Fruit fly (Drosophila melanogaster) whole organism, embryonic: ENCODE measurements around the gene Pak.

Source experiments
- ATbp ChIP-seq: fragments of 200-800 bp; sonication (Bioruptor generic); optimal IDR thresholded peaks from 2 replicates; lab custom pipeline; 2017; ENCODE audit warnings: missing biosample characterization, mild to moderate bottlenecking, missing genetic modification characterization, missing genetic modification reagents
- CG10274 ChIP-seq: fragments of 200-800 bp; sonication (Bioruptor generic); optimal IDR thresholded peaks from 3 replicates; lab custom pipeline; 2017; ENCODE audit warnings: missing biosample characterization, mild to moderate bottlenecking, missing genetic modification characterization
- CG10366 ChIP-seq: fragments of 200-800 bp; sonication (Bioruptor generic); IDR thresholded peaks from 2 replicates; pipeline ENCODE4 v1.3.6; 2022; ENCODE audit warnings: missing biosample characterization, missing genetic modification characterization
- CG11398 ChIP-seq: fragments of 200-800 bp; sonication (Bioruptor generic); optimal IDR thresholded peaks from 2 replicates; lab custom pipeline; 2016; ENCODE audit warnings: missing biosample characterization, missing genetic modification characterization
- CG11456 ChIP-seq: fragments of 200-800 bp; sonication (Bioruptor generic); IDR thresholded peaks from 3 replicates; pipeline ENCODE4 v1.3.6; 2022; ENCODE audit warnings: missing biosample characterization, missing genetic modification characterization
- CG11504 ChIP-seq: fragments of 200-800 bp; sonication (Bioruptor generic); optimal IDR thresholded peaks from 3 replicates; lab custom pipeline; 2019; ENCODE audit warnings: missing biosample characterization, mild to moderate bottlenecking, missing genetic modification characterization, moderate library complexity
- CG1233 ChIP-seq: fragments of 200-800 bp; sonication (Bioruptor generic); optimal IDR thresholded peaks from 4 replicates; lab custom pipeline; 2018; ENCODE audit warnings: missing biosample characterization, mild to moderate bottlenecking, missing genetic modification characterization
- CG12942 ChIP-seq: fragments of 200-800 bp; sonication (Bioruptor generic); optimal IDR thresholded peaks from 3 replicates; lab custom pipeline; 2016; ENCODE audit warnings: missing biosample characterization, missing genetic modification characterization
- CG13424 ChIP-seq: fragments of 200-800 bp; sonication (Bioruptor generic); optimal IDR thresholded peaks from 2 replicates; lab custom pipeline; 2019; ENCODE audit warnings: missing biosample characterization, mild to moderate bottlenecking, missing genetic modification characterization, moderate library complexity
- CG13775 ChIP-seq: fragments of 200-800 bp; sonication (Bioruptor generic); optimal IDR thresholded peaks from 3 replicates; lab custom pipeline; 2017; ENCODE audit warnings: missing biosample characterization, mild to moderate bottlenecking, missing genetic modification characterization
- CG14014 ChIP-seq: fragments of 200-800 bp; sonication (Bioruptor generic); IDR thresholded peaks from 2 replicates; pipeline ENCODE4 v1.3.6; 2022; ENCODE audit warnings: missing biosample characterization, missing genetic modification characterization
- CG15514 ChIP-seq: fragments of 200-800 bp; sonication (Bioruptor generic); optimal IDR thresholded peaks from 3 replicates; lab custom pipeline; 2017; ENCODE audit warnings: missing biosample characterization, missing genetic modification characterization, mild to moderate bottlenecking, moderate library complexity, missing genetic modification reagents
- CG17359 ChIP-seq: fragments of 200-800 bp; sonication (Bioruptor generic); optimal IDR thresholded peaks from 3 replicates; lab custom pipeline; 2018; ENCODE audit warnings: missing biosample characterization, mild to moderate bottlenecking, missing genetic modification characterization, moderate library complexity
- CG17361 ChIP-seq: fragments of 200-800 bp; sonication (Bioruptor generic); IDR thresholded peaks from 3 replicates; pipeline ENCODE4 v1.3.6; 2022; ENCODE audit warnings: missing biosample characterization, missing genetic modification characterization
- CG17829 ChIP-seq: fragments of 200-800 bp; optimal IDR thresholded peaks from 2 replicates; lab custom pipeline; 2019; ENCODE audit warnings: missing biosample characterization, mild to moderate bottlenecking, missing genetic modification characterization, moderate library complexity
- CG2875 ChIP-seq: fragments of 200-800 bp; sonication (Bioruptor generic); optimal IDR thresholded peaks from 2 replicates; lab custom pipeline; 2017; ENCODE audit warnings: missing biosample characterization, mild to moderate bottlenecking, missing genetic modification characterization, missing genetic modification reagents
- CG33213 ChIP-seq: fragments of 200-800 bp; sonication (Bioruptor generic); optimal IDR thresholded peaks from 3 replicates; lab custom pipeline; 2016; ENCODE audit warnings: missing biosample characterization, missing genetic modification characterization
- CG33557 ChIP-seq: fragments of 200-800 bp; sonication (Bioruptor generic); optimal IDR thresholded peaks from 2 replicates; lab custom pipeline; 2019; ENCODE audit warnings: missing biosample characterization, mild to moderate bottlenecking, missing genetic modification characterization, moderate library complexity
- CG6791 ChIP-seq: fragments of 200-800 bp; sonication (Bioruptor generic); IDR thresholded peaks from 3 replicates; pipeline ENCODE4 v1.3.6; 2022; ENCODE audit warnings: missing biosample characterization, missing genetic modification characterization; ENCODE audit not compliant: partially characterized antibody
- CG8089 ChIP-seq: fragments of 200-800 bp; sonication (Bioruptor generic); optimal IDR thresholded peaks from 3 replicates; lab custom pipeline; 2016; ENCODE audit warnings: missing biosample characterization, missing genetic modification characterization
- Dll ChIP-seq: fragments of 200-800 bp; sonication (Bioruptor generic); IDR thresholded peaks from 4 replicates; pipeline ENCODE4 v1.3.6; 2022; ENCODE audit warnings: missing biosample characterization, missing genetic modification characterization; ENCODE audit not compliant: partially characterized antibody
- GATAe ChIP-seq: fragments of 200-800 bp; sonication (Bioruptor generic); conservative IDR thresholded peaks from 2 replicates; pipeline ENCODE4 v1.3.6; 2022; ENCODE audit warnings: missing biosample characterization, missing genetic modification characterization
- Hr3 ChIP-seq: fragments of 200-800 bp; sonication (Bioruptor generic); optimal IDR thresholded peaks from 3 replicates; lab custom pipeline; 2016; ENCODE audit warnings: missing biosample characterization, missing genetic modification characterization
- Hsf ChIP-seq: fragments of 200-800 bp; sonication (Bioruptor generic); optimal IDR thresholded peaks from 3 replicates; lab custom pipeline; 2016; ENCODE audit warnings: missing biosample characterization, missing genetic modification characterization
- Jarid2 ChIP-seq: fragments of 200-800 bp; sonication (Bioruptor generic); optimal IDR thresholded peaks from 3 replicates; lab custom pipeline; 2017; ENCODE audit warnings: mild to moderate bottlenecking, missing biosample characterization, missing genetic modification reagents, missing genetic modification characterization
- Nf-YB ChIP-seq: fragments of 200-800 bp; sonication (Bioruptor generic); optimal IDR thresholded peaks from 3 replicates; lab custom pipeline; 2019; ENCODE audit warnings: missing biosample characterization, mild to moderate bottlenecking, missing genetic modification characterization, moderate library complexity
- Rfx ChIP-seq: fragments of 200-800 bp; sonication (Bioruptor generic); IDR thresholded peaks from 2 replicates; pipeline ENCODE4 v1.3.6; 2022; ENCODE audit warnings: missing biosample characterization, missing genetic modification characterization
- Scr ChIP-seq: fragments of 200-800 bp; sonication (Bioruptor generic); IDR thresholded peaks from 2 replicates; pipeline ENCODE4 v1.3.6; 2022; ENCODE audit warnings: missing biosample characterization, missing genetic modification characterization; ENCODE audit not compliant: partially characterized antibody
- Spps ChIP-seq: fragments of 200-800 bp; sonication (Bioruptor generic); optimal IDR thresholded peaks from 2 replicates; lab custom pipeline; 2018; ENCODE audit warnings: missing biosample characterization, mild to moderate bottlenecking, missing genetic modification characterization
- Ssrp ChIP-seq: fragments of 200-800 bp; sonication (Bioruptor generic); optimal IDR thresholded peaks from 2 replicates; lab custom pipeline; 2018; ENCODE audit warnings: missing biosample characterization, mild to moderate bottlenecking, missing genetic modification characterization, moderate library complexity
- Stat92E ChIP-seq, 3 experiments: fragments of >200 bp in 2 of 3; fragments of 200-800 bp in 1 of 3; sonication (Bioruptor generic) in 1 of 3; optimal IDR thresholded peaks; 2 replicates each; lab custom pipeline; 2017 to 2019; ENCODE audit warnings: missing biosample characterization in 3 of 3, missing genetic modification characterization in 3 of 3, mild to moderate bottlenecking in 1 of 3, moderate library complexity in 1 of 3
- al ChIP-seq: fragments of 200-800 bp; sonication (Bioruptor generic); IDR thresholded peaks from 2 replicates; pipeline ENCODE4 v1.3.6; 2022; ENCODE audit warnings: missing biosample characterization, missing genetic modification characterization
- bbx ChIP-seq: fragments of 200-800 bp; sonication (Bioruptor generic); IDR thresholded peaks from 2 replicates; pipeline ENCODE4 v1.3.6; 2022; ENCODE audit warnings: missing biosample characterization, missing genetic modification characterization; ENCODE audit not compliant: partially characterized antibody
- crol ChIP-seq: fragments of 200-800 bp; sonication (Bioruptor generic); IDR thresholded peaks from 2 replicates; pipeline ENCODE4 v1.3.6; 2022; ENCODE audit warnings: missing biosample characterization, missing genetic modification characterization
- dmrt11E ChIP-seq: fragments of 200-800 bp; sonication (Bioruptor generic); optimal IDR thresholded peaks from 3 replicates; lab custom pipeline; 2018; ENCODE audit warnings: missing biosample characterization, mild to moderate bottlenecking, missing genetic modification characterization, moderate library complexity
- en ChIP-seq: fragments of 200-800 bp; sonication (Bioruptor generic); optimal IDR thresholded peaks from 2 replicates; lab custom pipeline; 2016; ENCODE audit warnings: missing biosample characterization, missing genetic modification characterization
- eve ChIP-seq, 2 experiments: fragments of >200 bp; optimal IDR thresholded peaks; 2 replicates each; lab custom pipeline; 2017; ENCODE audit warnings: missing biosample characterization in 2 of 2, missing genetic modification characterization in 2 of 2
- fd96Cb ChIP-seq: fragments of 200-800 bp; sonication (Bioruptor generic); optimal IDR thresholded peaks from 2 replicates; lab custom pipeline; 2018; ENCODE audit warnings: missing biosample characterization, mild to moderate bottlenecking, missing genetic modification characterization, moderate library complexity
- grau ChIP-seq: fragments of 200-800 bp; optimal IDR thresholded peaks from 3 replicates; lab custom pipeline; 2019; ENCODE audit warnings: missing biosample characterization, mild to moderate bottlenecking, missing genetic modification characterization, moderate library complexity
- knrl ChIP-seq: fragments of 200-800 bp; sonication (Bioruptor generic); IDR thresholded peaks from 3 replicates; pipeline ENCODE4 v1.3.6; 2022; ENCODE audit warnings: missing biosample characterization, missing genetic modification characterization; ENCODE audit not compliant: partially characterized antibody
- lab ChIP-seq: fragments of 200-800 bp; sonication (Bioruptor generic); optimal IDR thresholded peaks from 3 replicates; lab custom pipeline; 2017; ENCODE audit warnings: missing biosample characterization, missing genetic modification characterization, mild to moderate bottlenecking, moderate library complexity, missing genetic modification reagents
- lola ChIP-seq, 3 experiments: fragments of >200 bp in 2 of 3; fragments of 200-800 bp in 1 of 3; sonication (Bioruptor generic) in 1 of 3; optimal IDR thresholded peaks; 2 replicates each; lab custom pipeline; 2017 to 2019; ENCODE audit warnings: missing biosample characterization in 3 of 3, missing genetic modification characterization in 3 of 3, mild to moderate bottlenecking in 1 of 3, moderate library complexity in 1 of 3
- mam ChIP-seq: fragments of 200-800 bp; sonication (Bioruptor generic); optimal IDR thresholded peaks from 3 replicates; lab custom pipeline; 2016; ENCODE audit warnings: missing biosample characterization, missing genetic modification characterization
- onecut ChIP-seq: fragments of 200-800 bp; sonication (Bioruptor generic); IDR thresholded peaks from 2 replicates; pipeline ENCODE4 v1.3.6; 2022; ENCODE audit warnings: missing biosample characterization, missing genetic modification characterization
- pho ChIP-seq: fragments of 200-800 bp; sonication (Bioruptor generic); optimal IDR thresholded peaks from 2 replicates; lab custom pipeline; 2016; ENCODE audit warnings: missing biosample characterization, missing genetic modification characterization
- scrt ChIP-seq: fragments of 200-800 bp; sonication (Bioruptor generic); optimal IDR thresholded peaks from 2 replicates; lab custom pipeline; 2018; ENCODE audit warnings: missing biosample characterization, mild to moderate bottlenecking, missing genetic modification characterization, moderate library complexity
- sim ChIP-seq: fragments of 200-800 bp; sonication (Bioruptor generic); IDR thresholded peaks from 2 replicates; pipeline ENCODE4 v1.3.6; 2022; ENCODE audit warnings: missing biosample characterization, missing genetic modification characterization
- vvl ChIP-seq: fragments of 200-800 bp; sonication (Bioruptor generic); IDR thresholded peaks from 2 replicates; pipeline ENCODE4 v1.3.6; 2022; ENCODE audit warnings: missing biosample characterization, missing genetic modification characterization
- zfh1 ChIP-seq: fragments of 200-800 bp; sonication (Bioruptor generic); IDR thresholded peaks from 3 replicates; pipeline ENCODE4 v1.3.6; 2022; ENCODE audit warnings: missing biosample characterization, missing genetic modification characterization

Pak gene

DNA sequence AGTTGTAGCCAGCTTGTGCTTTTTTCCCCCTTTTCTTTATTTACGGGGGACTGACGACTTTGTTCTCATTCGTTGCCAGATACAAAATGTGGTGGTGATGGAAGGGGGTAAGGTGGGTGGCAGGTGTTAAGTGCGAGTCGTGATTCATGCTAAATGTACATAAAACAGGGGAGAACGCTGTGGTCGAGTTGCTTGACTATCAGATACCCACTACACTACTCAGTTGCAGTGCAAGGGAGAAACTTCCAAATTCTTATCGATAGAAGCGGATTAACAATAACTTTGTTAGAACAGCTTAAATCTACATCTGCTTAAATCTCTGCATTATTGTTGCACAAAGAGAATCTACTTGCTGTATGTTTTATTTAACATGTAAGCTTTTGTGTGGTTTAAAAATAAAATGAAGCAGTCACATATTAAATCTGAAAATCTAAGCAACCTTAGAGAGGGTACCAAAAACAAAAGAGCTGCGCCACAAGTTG, 47.0 kb downstream of the Pak start (continued):
- TF ChIP-seq Ssrp (tag; lab: Kevin White, UChicago) (peak; percentile 21), CG8089 (GFP tag; lab: Kevin White, UChicago) (no peak), CG17359 (tag; lab: Kevin White, UChicago) (peak; percentile 6), vvl (GFP tag; lab: Robert Waterston, UW) (no peak), grau (tag; lab: Kevin White, UChicago) (peak; percentile 53), CG14014 (no peak), CG12942 (GFP tag; lab: Kevin White, UChicago) (no peak), CG11456 (no peak), sim (GFP tag; lab: Robert Waterston, UW) (no peak), CG15514 (GFP tag; lab: Kevin White, UChicago) (no peak), Nf-YB (no peak), Scr (GFP tag; lab: Robert Waterston, UW) (peak; percentile 31; the same call in 1 of the 2 replicates), CG33213 (GFP tag; lab: Kevin White, UChicago) (no peak), CG6791 (0 out of 3 replicates have a peak, but pooled peaks have one; percentile 30), CG1233 (GFP tag; lab: Kevin White, UChicago) (peak; percentile 10), CG13775 (peak; percentile 15), ATbp (GFP tag; lab: Kevin White, UChicago) (peak; percentile 35), CG33557 (GFP tag; lab: Kevin White, UChicago) (no peak), CG10366 (GFP tag; lab: Robert Waterston, UW) (peak; percentile 32; the same call in 1 of the 2 replicates), Jarid2 (no peak), fd96Cb (peak; percentile 8), GATAe (no peak), bbx (GFP tag; lab: Robert Waterston, UW) (0 out of 2 replicates have a peak, but pooled peaks have one; percentile 24), pho (peak; percentile 4), dmrt11E (tag; lab: Kevin White, UChicago) (no peak), crol (GFP tag; lab: Robert Waterston, UW) (peak; percentile 52), CG11504 (tag; lab: Kevin White, UChicago) (peak; percentile 53), Hsf (peak; percentile 2), lola (GFP tag; optimal IDR thresholded peaks at IDR 0.05; lab: Kevin White, UChicago) (no peak), CG10274 (peak; percentile 23), CG2875 (no peak), onecut (no peak), CG17361 (GFP tag; lab: Robert Waterston, UW) (peak; percentile 36; the same call in 1 of the 3 replicates), Spps (tag; lab: Kevin White, UChicago) (no peak), zfh1 (GFP tag; lab: Robert Waterston, UW) (no peak), Hr3 (no peak), en (no peak), CG13424 (tag; lab: Kevin White, UChicago) (peak; percentile 40), mam (GFP tag; lab: Kevin White, UChicago) (peak; percentile 30), lab (GFP tag; lab: Kevin White, UChicago) (peak; percentile 27), al (GFP tag; lab: Robert Waterston, UW) (peak; percentile 27; the same call in 1 of the 2 replicates), CG11398 (GFP tag; lab: Kevin White, UChicago) (no peak), Rfx (GFP tag; lab: Robert Waterston, UW) (0 out of 2 replicates have a peak, but pooled peaks have one; percentile 23), scrt (GFP tag; lab: Kevin White, UChicago) (peak; percentile 2), Dll (GFP tag; lab: Robert Waterston, UW) (no peak), eve (GFP tag; optimal IDR thresholded peaks at IDR 0.05; lab: Kevin White, UChicago) (peak in 1 of 2 experiments; percentile 14), knrl (no peak), Stat92E (GFP tag; optimal IDR thresholded peaks at IDR 0.05; lab: Kevin White, UChicago) (no peak), CG17829 (tag; lab: Kevin White, UChicago) (peak; percentile 7)
